Worm (Caenorhabditis elegans) whole organism, midembryonic: Measurements from ENCODE around the gene srx-135.

Experiments
- T22C8.4 ChIP-seq: fragments of 200-800 bp; sonication (Bioruptor generic); IDR thresholded peaks from 2 replicates; pipeline ENCODE4 v1.3.6; 2022; ENCODE audit warnings: missing genetic modification characterization, missing compliant biosample characterization
- flt-1 ChIP-seq: fragments of 200-800 bp; sonication (Bioruptor generic); IDR thresholded peaks from 2 replicates; pipeline ENCODE4 v1.3.6; 2022; ENCODE audit warnings: missing genetic modification characterization, missing compliant biosample characterization
- klf-2 ChIP-seq: fragments of 200-800 bp; sonication (Bioruptor generic); conservative IDR thresholded peaks from 2 replicates; pipeline ENCODE4 v1.3.6; 2022; ENCODE audit warnings: missing genetic modification reagents, missing genetic modification characterization, missing compliant biosample characterization
- med-1 ChIP-seq: sonication (generic microtip); optimal IDR thresholded peaks from 2 replicates; lab custom pipeline; 2017; ENCODE audit warnings: missing genetic modification characterization, mild to moderate bottlenecking, missing compliant biosample characterization, antibody characterized with exemption, missing genetic modification reagents; ENCODE audit not compliant: insufficient read depth
- ref-1 ChIP-seq: fragments of 200-800 bp; sonication (Bioruptor generic); conservative IDR thresholded peaks from 2 replicates; pipeline ENCODE4 v1.3.6; 2022; ENCODE audit warnings: missing genetic modification reagents, missing genetic modification characterization, missing compliant biosample characterization
- ztf-23 ChIP-seq: fragments of 200-800 bp; sonication (Bioruptor generic); IDR thresholded peaks from 2 replicates; pipeline ENCODE4 v1.3.6; 2022; ENCODE audit warnings: missing genetic modification reagents, missing genetic modification characterization, missing compliant biosample characterization
- ztf-29 ChIP-seq: fragments of 200-800 bp; sonication (Bioruptor generic); IDR thresholded peaks from 2 replicates; pipeline ENCODE4 v1.3.6; 2022; ENCODE audit warnings: missing genetic modification reagents, missing genetic modification characterization, missing compliant biosample characterization

DNA sequence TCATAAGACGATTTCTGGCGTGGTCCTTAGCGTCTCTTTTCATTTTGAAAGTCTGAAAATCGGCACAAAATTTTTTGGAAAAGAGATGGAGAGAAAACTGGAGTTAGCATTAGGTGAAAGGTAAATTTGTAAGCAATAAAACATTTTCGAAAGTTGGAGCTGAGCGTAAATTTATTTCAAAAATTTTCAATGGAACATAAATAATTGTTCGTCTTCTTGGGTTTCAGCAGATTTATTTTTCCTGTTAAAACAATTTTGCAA is 49.8 kb downstream of the srx-135 start, which contains the start of gene C06B3.6:
- TF ChIP-seq med-1 (GFP tag; lab: Kevin White, UChicago) (no peak), T22C8.4 (GFP tag; lab: Robert Waterston, UW) (no peak), ztf-29 (no peak), ref-1 (no peak), ztf-23 (GFP tag; lab: Robert Waterston, UW) (no peak), flt-1 (no peak), klf-2 (no peak)
